Worm (Caenorhabditis elegans): ENCODE data around the gene nep-25.

DNA sequence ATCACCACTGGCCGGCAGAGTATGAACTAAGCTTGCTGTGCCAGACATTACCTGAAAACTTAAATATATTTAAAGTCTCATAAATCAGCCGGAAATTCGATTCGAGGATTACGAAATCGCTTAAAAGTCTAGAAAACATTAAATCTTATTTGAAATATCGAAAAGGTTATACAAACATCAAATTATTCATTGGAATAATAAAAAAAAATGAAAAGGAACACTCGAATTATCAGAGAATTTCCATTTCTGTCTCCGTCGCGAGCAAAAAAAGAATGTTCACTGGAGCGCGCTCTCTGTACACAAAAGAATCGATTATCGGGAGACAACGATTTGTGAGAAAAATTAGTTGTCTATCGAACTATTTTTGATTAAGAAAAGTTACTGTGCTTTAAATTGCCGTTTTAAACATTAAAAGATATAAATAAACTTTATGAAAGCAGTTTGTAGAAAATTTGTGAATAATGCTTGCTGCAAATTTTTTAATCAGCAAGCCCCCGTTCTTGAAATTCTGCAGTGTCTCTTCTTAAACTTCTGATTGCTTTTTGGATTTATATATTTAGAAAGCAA, 5.8 kb upstream of the nep-25 start, which contains the start of gene fzo-1:
- no peak for TF ChIP-seq nhr-25 (tag; optimal IDR thresholded peaks at IDR 0.05)
- TF ChIP-seq fos-1 (tag; optimal IDR thresholded peaks at IDR 0.05) = no peak
- TF ChIP-seq nhr-237 (tag; optimal IDR thresholded peaks at IDR 0.05) = no peak
- TF ChIP-seq nhr-28 (tag; optimal IDR thresholded peaks at IDR 0.05) = no peak
- TF ChIP-seq elt-2 (tag; optimal IDR thresholded peaks at IDR 0.05) = peak; percentile 47
- TF ChIP-seq sea-2 (GFP tag; optimal IDR thresholded peaks at IDR 0.05) = no peak
- no peak for TF ChIP-seq ztf-11 (tag; optimal IDR thresholded peaks at IDR 0.05)
- TF ChIP-seq mml-1 (tag; optimal IDR thresholded peaks at IDR 0.05) = no peak
